Worm (Caenorhabditis elegans) whole organism, L1 larva: ENCODE results near the gene grl-8.

Experiments
- C34B4.2 ChIP-seq: sonication (generic microtip); optimal IDR thresholded peaks from 2 replicates; lab custom pipeline; 2017; ENCODE audit warnings: mild to moderate bottlenecking, missing genetic modification characterization, missing compliant biosample characterization
- Y116A8C.19 ChIP-seq: sonication (generic microtip); optimal IDR thresholded peaks from 2 replicates; lab custom pipeline; 2016; ENCODE audit warnings: missing compliant biosample characterization, missing genetic modification characterization, borderline replicate concordance
- dsc-1 ChIP-seq: sonication (generic microtip); optimal IDR thresholded peaks from 2 replicates; lab custom pipeline; 2016; ENCODE audit warnings: mild to moderate bottlenecking, missing genetic modification characterization, missing compliant biosample characterization
- efl-1 ChIP-seq, 4 experiments: fragments of 150-350 bp; optimal IDR thresholded peaks in 3 of 4; peaks in 1 of 4; 1 replicate in 1 of 4; 2 replicates in 3 of 4; lab custom pipeline; 2014; ENCODE audit warnings: missing biosample characterization in 2 of 4, missing genetic modification characterization in 2 of 4, missing genetic modification reagents in 2 of 4
- egl-13 ChIP-seq: sonication (generic microtip); optimal IDR thresholded peaks from 2 replicates; lab custom pipeline; 2016; ENCODE audit warnings: missing genotype, missing genetic modification reagents, missing genetic modification characterization, missing compliant biosample characterization
- egl-27 ChIP-seq, 2 experiments: fragments of 150-350 bp in 1 of 2; sonication (generic microtip); optimal IDR thresholded peaks; 3 replicates each; lab custom pipeline; 2017 to 2018; ENCODE audit warnings: missing biosample characterization in 2 of 2, missing genetic modification characterization in 2 of 2, missing genetic modification reagents in 2 of 2
- fkh-4 ChIP-seq: sonication (generic microtip); optimal IDR thresholded peaks from 2 replicates; lab custom pipeline; 2016; ENCODE audit warnings: missing compliant biosample characterization, missing genetic modification characterization, borderline replicate concordance
- fkh-8 ChIP-seq: sonication (generic microtip); optimal IDR thresholded peaks from 2 replicates; lab custom pipeline; 2016; ENCODE audit warnings: mild to moderate bottlenecking, missing genetic modification characterization, missing compliant biosample characterization
- grh-1 ChIP-seq: fragments of 200-800 bp; sonication (Bioruptor generic); IDR thresholded peaks from 2 replicates; pipeline ENCODE4 v1.3.6; 2022; ENCODE audit warnings: missing genetic modification reagents, missing genetic modification characterization, missing compliant biosample characterization
- hlh-17 ChIP-seq: fragments of 200-800 bp; sonication (Bioruptor generic); optimal IDR thresholded peaks from 2 replicates; lab custom pipeline; 2018; ENCODE audit warnings: missing genetic modification characterization, mild to moderate bottlenecking, missing compliant biosample characterization, moderate library complexity, borderline replicate concordance
- hlh-4 ChIP-seq: sonication (generic microtip); optimal IDR thresholded peaks from 2 replicates; lab custom pipeline; 2016; ENCODE audit warnings: mild to moderate bottlenecking, missing genetic modification characterization, missing compliant biosample characterization
- irx-1 ChIP-seq: sonication (generic microtip); optimal IDR thresholded peaks from 2 replicates; lab custom pipeline; 2016; ENCODE audit warnings: missing genetic modification characterization, missing compliant biosample characterization
- jun-1 ChIP-seq: fragments of 150-350 bp; optimal IDR thresholded peaks from 2 replicates; lab custom pipeline; 2014; ENCODE audit warnings: missing biosample characterization, missing genetic modification reagents, missing genetic modification characterization
- lin-13 ChIP-seq: fragments of 150-350 bp; optimal IDR thresholded peaks from 2 replicates; lab custom pipeline; 2014; ENCODE audit warnings: missing biosample characterization, missing genetic modification reagents, missing genetic modification characterization
- lin-14 ChIP-seq: fragments of 200-800 bp; sonication (Bioruptor generic); optimal IDR thresholded peaks from 2 replicates; lab custom pipeline; 2018; ENCODE audit warnings: mild to moderate bottlenecking, missing genetic modification characterization, moderate library complexity, missing compliant biosample characterization
- lir-3 ChIP-seq: sonication (generic microtip); optimal IDR thresholded peaks from 2 replicates; lab custom pipeline; 2016; ENCODE audit warnings: mild to moderate bottlenecking, missing genetic modification characterization, moderate library complexity, missing compliant biosample characterization; ENCODE audit not compliant: poor library complexity
- mdl-1 ChIP-seq, 2 experiments: fragments of 150-350 bp; optimal IDR thresholded peaks; 2 replicates each; lab custom pipeline; 2014 to 2017; ENCODE audit warnings: missing biosample characterization in 2 of 2, missing genetic modification characterization in 2 of 2, inconsistent platforms in 1 of 2
- mef-2 ChIP-seq: fragments of 150-350 bp; optimal IDR thresholded peaks from 2 replicates; lab custom pipeline; 2014; ENCODE audit warnings: missing biosample characterization, missing genetic modification characterization
- nhr-12 ChIP-seq: sonication (generic microtip); optimal IDR thresholded peaks from 2 replicates; lab custom pipeline; 2017; ENCODE audit warnings: missing biosample characterization, missing genetic modification characterization
- nhr-28 ChIP-seq: fragments of 150-350 bp; optimal IDR thresholded peaks from 2 replicates; lab custom pipeline; 2014; ENCODE audit warnings: missing biosample characterization, missing genetic modification characterization
- nhr-47 ChIP-seq: sonication (generic microtip); optimal IDR thresholded peaks from 2 replicates; lab custom pipeline; 2016; ENCODE audit warnings: mild to moderate bottlenecking, missing genetic modification characterization, moderate library complexity, missing compliant biosample characterization
- nhr-71 ChIP-seq: sonication (generic microtip); optimal IDR thresholded peaks from 2 replicates; lab custom pipeline; 2016; ENCODE audit warnings: mild to moderate bottlenecking, missing genetic modification characterization, moderate library complexity, missing compliant biosample characterization
- nhr-77 ChIP-seq: fragments of 150-350 bp; optimal IDR thresholded peaks from 2 replicates; lab custom pipeline; 2014; ENCODE audit warnings: missing biosample characterization, missing genetic modification characterization
- nhr-90 ChIP-seq: sonication (generic microtip); optimal IDR thresholded peaks from 2 replicates; lab custom pipeline; 2016; ENCODE audit warnings: mild to moderate bottlenecking, missing genetic modification characterization, missing compliant biosample characterization; ENCODE audit not compliant: poor library complexity
- pag-3 ChIP-seq: sonication (generic microtip); optimal IDR thresholded peaks from 2 replicates; lab custom pipeline; 2017; ENCODE audit warnings: missing genetic modification characterization, mild to moderate bottlenecking, missing compliant biosample characterization, antibody characterized with exemption, borderline replicate concordance; ENCODE audit not compliant: insufficient read depth
- pqm-1 ChIP-seq: sonication (generic microtip); optimal IDR thresholded peaks from 3 replicates; lab custom pipeline; 2017; ENCODE audit warnings: missing biosample characterization, missing genetic modification characterization
- rnt-1 ChIP-seq: sonication (generic microtip); optimal IDR thresholded peaks from 2 replicates; lab custom pipeline; 2016; ENCODE audit warnings: mild to moderate bottlenecking, missing genetic modification characterization, moderate library complexity, missing compliant biosample characterization
- snu-23 ChIP-seq: sonication (generic microtip); optimal IDR thresholded peaks from 2 replicates; lab custom pipeline; 2016; ENCODE audit warnings: missing genetic modification characterization, missing compliant biosample characterization
- tbx-2 ChIP-seq: sonication (generic microtip); optimal IDR thresholded peaks from 2 replicates; lab custom pipeline; 2016; ENCODE audit warnings: missing genetic modification characterization, missing compliant biosample characterization
- tlp-1 ChIP-seq: fragments of 150-350 bp; optimal IDR thresholded peaks from 2 replicates; lab custom pipeline; 2014; ENCODE audit warnings: missing biosample characterization, missing genetic modification characterization
- unc-130 ChIP-seq: fragments of 150-350 bp; optimal IDR thresholded peaks from 2 replicates; lab custom pipeline; 2017; ENCODE audit warnings: missing biosample characterization, missing genetic modification characterization, inconsistent platforms
- unc-30 ChIP-seq: sonication (generic microtip); optimal IDR thresholded peaks from 2 replicates; lab custom pipeline; 2017; ENCODE audit warnings: missing biosample characterization, missing genetic modification characterization
- unc-62 ChIP-seq: fragments of 150-350 bp; optimal IDR thresholded peaks from 2 replicates; lab custom pipeline; 2014; ENCODE audit warnings: missing biosample characterization, missing genetic modification reagents, missing genetic modification characterization
- unc-86 ChIP-seq: sonication (generic microtip); optimal IDR thresholded peaks from 2 replicates; lab custom pipeline; 2016; ENCODE audit warnings: missing genetic modification characterization, missing compliant biosample characterization
- unc-98 ChIP-seq: fragments of 200-800 bp; sonication (Bioruptor generic); IDR thresholded peaks from 2 replicates; pipeline ENCODE4 v1.3.6; 2022; ENCODE audit warnings: missing genetic modification characterization, missing compliant biosample characterization
- vab-15 ChIP-seq: sonication (generic microtip); optimal IDR thresholded peaks from 2 replicates; lab custom pipeline; 2017; ENCODE audit warnings: missing genotype, mild to moderate bottlenecking, missing genetic modification characterization, missing compliant biosample characterization
- zip-4 ChIP-seq: fragments of 200-800 bp; sonication (Bioruptor generic); optimal IDR thresholded peaks from 2 replicates; lab custom pipeline; 2018; ENCODE audit warnings: mild to moderate bottlenecking, missing genetic modification characterization, moderate library complexity, missing compliant biosample characterization
- ztf-4 ChIP-seq: fragments of 150-350 bp; optimal IDR thresholded peaks from 2 replicates; lab custom pipeline; 2014; ENCODE audit warnings: missing biosample characterization, missing genetic modification characterization

grl-8 gene

ce11 chrV:6767576-6767975, 34.7 kb upstream of the grl-8 start:
- no peak for TF ChIP-seq vab-15 (tag; lab: Kevin White, UChicago)
- no peak for TF ChIP-seq fkh-4 (tag; lab: Kevin White, UChicago)
- TF ChIP-seq nhr-71 (tag; lab: Kevin White, UChicago) = peak; percentile 37
- TF ChIP-seq pag-3 (tag; lab: Kevin White, UChicago) = peak; percentile 99
- TF ChIP-seq tbx-2 (tag; lab: Kevin White, UChicago) = no peak
- TF ChIP-seq unc-86 (tag; lab: Kevin White, UChicago) = no peak
- peak; percentile 64 for TF ChIP-seq lin-14 (GFP tag; lab: Kevin White, UChicago)
- no peak for TF ChIP-seq pqm-1
- TF ChIP-seq rnt-1 (tag; lab: Kevin White, UChicago) = peak; percentile 52

ce11 chrV:6764972-6765371, 32.1 kb upstream of the grl-8 start, which contains the start of gene bbs-8:
TSS of gene bbs-8 (minus strand) at chrV:6765072.
- no peak for TF ChIP-seq egl-13 (tag; lab: Kevin White, UChicago)
- TF ChIP-seq efl-1 (optimal IDR thresholded peaks at IDR 0.05; lab: Kevin White, UChicago) = no peak
- peak in 1 of 2 experiments; percentile 61 for TF ChIP-seq efl-1 (GFP tag; optimal IDR thresholded peaks at IDR 0.05 in 1 of 2; lab: Kevin White, UChicago)
- TF ChIP-seq fkh-8 (tag; lab: Kevin White, UChicago) = peak; percentile 60

- no peak for TF ChIP-seq fkh-4 (tag; lab: Kevin White, UChicago)
- TF ChIP-seq unc-30 = no peak
- TF ChIP-seq hlh-17 (GFP tag; lab: Kevin White, UChicago) = no peak
- no peak for TF ChIP-seq nhr-90
- no peak for TF ChIP-seq hlh-4 (tag; lab: Kevin White, UChicago)
- no peak for TF ChIP-seq lin-13 (GFP tag; lab: Kevin White, UChicago)
- TF ChIP-seq nhr-28 = no peak
- no peak for TF ChIP-seq C34B4.2 (tag; lab: Kevin White, UChicago)
- no peak for TF ChIP-seq Y116A8C.19 (tag; lab: Kevin White, UChicago)
- no peak for TF ChIP-seq nhr-12 (tag; lab: Kevin White, UChicago)
- TF ChIP-seq jun-1 (tag; lab: Kevin White, UChicago) = no peak
Measured at ce11 chrV:6762361-6762760, 29.5 kb upstream of the grl-8 start, which contains the start of gene T25F10.4. TSS of gene T25F10.4 (minus strand) at chrV:6762461.

- TF ChIP-seq efl-1 (optimal IDR thresholded peaks at IDR 0.05; lab: Kevin White, UChicago) (no peak), efl-1 (GFP tag; optimal IDR thresholded peaks at IDR 0.05 in 1 of 2; lab: Kevin White, UChicago) (peak in 1 of 2 experiments; percentile 11), grh-1 (GFP tag; lab: Robert Waterston, UW) (no peak)
Measured at ce11 chrV:6758017-6758416, 25.1 kb upstream of the grl-8 start, which contains the start of gene dbl-1. TSS of gene dbl-1 (plus strand) at chrV:6758135.

ce11 chrV:6753257-6753656, 20.4 kb upstream of the grl-8 start:
- TF ChIP-seq dsc-1 (tag; lab: Kevin White, UChicago) (peak; percentile 84), unc-98 (no peak), fkh-4 (tag; lab: Kevin White, UChicago) (peak; percentile 73), egl-27 (tag; optimal IDR thresholded peaks at IDR 0.05; lab: Kevin White, UChicago) (no peak), tbx-2 (tag; lab: Kevin White, UChicago) (no peak), lin-13 (GFP tag; lab: Kevin White, UChicago) (no peak)

- TF ChIP-seq nhr-90 (no peak), unc-130 (tag; lab: Kevin White, UChicago) (no peak), nhr-47 (no peak), tbx-2 (tag; lab: Kevin White, UChicago) (no peak), zip-4 (GFP tag; lab: Kevin White, UChicago) (no peak), unc-62 (GFP tag; lab: Kevin White, UChicago) (no peak), irx-1 (tag; lab: Kevin White, UChicago) (no peak), jun-1 (tag; lab: Kevin White, UChicago) (no peak), mef-2 (tag; lab: Kevin White, UChicago) (no peak), lin-13 (GFP tag; lab: Kevin White, UChicago) (no peak), mdl-1 (tag; optimal IDR thresholded peaks at IDR 0.05; lab: Kevin White, UChicago) (no peak), snu-23 (peak; percentile 6), tlp-1 (tag; lab: Kevin White, UChicago) (no peak), ztf-4 (no peak), lir-3 (no peak), nhr-77 (tag; lab: Kevin White, UChicago) (no peak), pag-3 (tag; lab: Kevin White, UChicago) (peak; percentile 9), efl-1 (optimal IDR thresholded peaks at IDR 0.05; lab: Kevin White, UChicago) (no peak), efl-1 (GFP tag; optimal IDR thresholded peaks at IDR 0.05 in 1 of 2; lab: Kevin White, UChicago) (peak in 1 of 2 experiments; percentile 64), unc-98 (no peak), lin-14 (GFP tag; lab: Kevin White, UChicago) (peak; percentile 74)
Measured at ce11 chrV:6751493-6752100, 18.7 kb upstream of the grl-8 start.
